Comparison of ENCODE assay signal across 3 worm cellular contexts in genomic region chrIII:1508244-1508643, ce11.
A peak's percentile ranks its signal among the peaks of the same experiment; 100 is the strongest.
TF ChIP-seq lines count a peak whose summit lies in the region.

No protein-coding gene starts in this region.

TF ChIP-seq in whole organism, L4 larva, 104 proteins besides CTCF, POLR2A, EP300 and RAD21:
- TF ChIP-seq set-16 (GFP tag; IDR thresholded peaks at IDR 0.05; lab: Robert Waterston, UW) (peak; percentile 77; the same call in 1 of the 2 replicates), lin-15B (tag; optimal IDR thresholded peaks at IDR 0.05; lab: Kevin White, UChicago) (no peak)

TF ChIP-seq in whole organism, late embryonic, 69 proteins besides CTCF, POLR2A, EP300 and RAD21:
- no peak for TF ChIP-seq dmd-4 (tag; optimal IDR thresholded peaks at IDR 0.05; lab: Kevin White, UChicago; ENCODE audit: borderline replicate concordance)
- peak; percentile 15 for TF ChIP-seq tbx-2 (tag; optimal IDR thresholded peaks at IDR 0.05; lab: Kevin White, UChicago)

TF ChIP-seq in whole organism, young adult, 124 proteins besides CTCF, POLR2A, EP300 and RAD21:
- TF ChIP-seq dox-1 (GFP tag; IDR thresholded peaks at IDR 0.05; lab: Robert Waterston, UW) (no peak), atf-7 (tag; optimal IDR thresholded peaks at IDR 0.05; lab: Kevin White, UChicago) (no peak), lag-1 (GFP tag; IDR thresholded peaks at IDR 0.05; lab: Robert Waterston, UW) (no peak), akir-1 (GFP tag; optimal IDR thresholded peaks at IDR 0.05; lab: Kevin White, UChicago) (no peak), nfya-2 (GFP tag; IDR thresholded peaks at IDR 0.05; lab: Robert Waterston, UW) (no peak), Y79H2A.3 (GFP tag; conservative IDR thresholded peaks at IDR 0.05; lab: Robert Waterston, UW) (no peak), ceh-40 (GFP tag; IDR thresholded peaks at IDR 0.05; lab: Robert Waterston, UW) (no peak), egrh-3 (GFP tag; IDR thresholded peaks at IDR 0.05; lab: Robert Waterston, UW) (peak; percentile 44; the same call in 1 of the 2 replicates), zfh-2 (GFP tag; conservative IDR thresholded peaks at IDR 0.05; lab: Robert Waterston, UW) (peak; percentile 74), sdz-38 (tag; optimal IDR thresholded peaks at IDR 0.05; lab: Kevin White, UChicago) (no peak), F33H1.4 (GFP tag; IDR thresholded peaks at IDR 0.05; lab: Robert Waterston, UW) (no peak), F39B2.1 (GFP tag; IDR thresholded peaks at IDR 0.05; lab: Robert Waterston, UW) (no peak), tlf-1 (GFP tag; optimal IDR thresholded peaks at IDR 0.05; lab: Kevin White, UChicago) (no peak), ceh-91 (GFP tag; IDR thresholded peaks at IDR 0.05; lab: Robert Waterston, UW) (no peak)
